Fruit fly (Drosophila melanogaster): ENCODE measurements around the gene CG18563.

DNA sequence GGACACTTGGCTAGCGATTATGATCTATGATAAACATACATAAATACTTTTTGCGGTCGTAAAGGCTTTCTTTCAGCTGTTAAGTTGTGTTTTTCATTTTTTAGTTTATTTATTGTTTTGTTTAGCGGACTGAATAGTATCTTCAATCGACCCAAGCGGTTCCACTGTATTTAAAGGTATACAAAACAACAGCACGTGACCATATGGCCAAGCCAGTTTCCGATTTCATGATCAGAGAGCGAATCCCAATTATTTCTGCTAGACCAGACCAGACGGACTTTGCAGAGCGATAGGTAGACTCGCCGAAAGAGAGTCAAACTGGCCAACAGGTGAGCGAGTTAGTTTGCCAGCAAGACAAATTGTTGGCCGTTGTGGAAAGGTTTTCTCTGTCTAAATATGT is 13.7 kb upstream of the CG18563 start, which contains the start of gene Sgt:
- TF ChIP-seq Pif1B (GFP tag; optimal IDR thresholded peaks at IDR 0.05) = no peak
- TF ChIP-seq Pif1A (GFP tag; optimal IDR thresholded peaks at IDR 0.05) = no peak
- no peak for TF ChIP-seq CG8301 (tag; optimal IDR thresholded peaks at IDR 0.05)
- no peak for TF ChIP-seq D1 (tag; optimal IDR thresholded peaks at IDR 0.05)
- TF ChIP-seq CG8159 (tag; optimal IDR thresholded peaks at IDR 0.05) = no peak
- TF ChIP-seq CG10348 (GFP tag; IDR thresholded peaks at IDR 0.05) = no peak

Measured in whole organism, pupa.